Worm (Caenorhabditis elegans) whole organism, early embryonic: Measurements from ENCODE around the gene lin-46.

Experiments
- aly-1 ChIP-seq: sonication (generic microtip); optimal IDR thresholded peaks from 2 replicates; lab custom pipeline; 2016; ENCODE audit warnings: missing genetic modification characterization, missing compliant biosample characterization
- ama-1 ChIP-seq: fragments of 150-350 bp; optimal IDR thresholded peaks from 2 replicates; lab custom pipeline; 2014
- ceh-36 ChIP-seq: sonication (generic microtip); optimal IDR thresholded peaks from 2 replicates; lab custom pipeline; 2016; ENCODE audit warnings: missing genetic modification characterization, inconsistent platforms, missing compliant biosample characterization
- hmg-4 ChIP-seq: fragments of 200-800 bp; sonication (Bioruptor generic); optimal IDR thresholded peaks from 2 replicates; lab custom pipeline; 2018; ENCODE audit warnings: mild to moderate bottlenecking, missing genetic modification characterization, missing compliant biosample characterization

DNA sequence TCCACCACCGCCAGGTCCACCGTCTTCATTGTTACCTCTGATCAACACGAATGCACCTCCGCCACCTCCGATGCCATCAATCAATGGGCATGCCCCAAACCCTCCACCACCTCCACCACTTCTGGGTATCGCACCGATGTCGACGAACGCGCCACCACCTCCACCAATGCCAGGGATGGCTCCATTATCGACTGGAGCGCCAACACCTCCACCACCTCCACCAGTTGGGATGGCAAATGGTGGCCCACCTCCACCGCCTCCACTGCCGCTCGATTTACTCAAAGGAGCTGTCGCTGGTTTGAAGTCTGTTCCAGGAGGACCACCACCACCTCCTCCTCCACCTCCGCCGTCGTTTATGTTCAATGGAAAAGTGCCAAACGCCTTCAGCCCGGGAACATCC, 35.7 kb downstream of the lin-46 start:
- TF ChIP-seq hmg-4: no peak
- TF ChIP-seq ceh-36 (tag; lab: Kevin White, UChicago): no peak
- no peak for TF ChIP-seq ama-1
- TF ChIP-seq aly-1 (tag; lab: Kevin White, UChicago): no peak
